Fruit fly (Drosophila melanogaster): ENCODE results near the gene Polr3I.

DNA sequence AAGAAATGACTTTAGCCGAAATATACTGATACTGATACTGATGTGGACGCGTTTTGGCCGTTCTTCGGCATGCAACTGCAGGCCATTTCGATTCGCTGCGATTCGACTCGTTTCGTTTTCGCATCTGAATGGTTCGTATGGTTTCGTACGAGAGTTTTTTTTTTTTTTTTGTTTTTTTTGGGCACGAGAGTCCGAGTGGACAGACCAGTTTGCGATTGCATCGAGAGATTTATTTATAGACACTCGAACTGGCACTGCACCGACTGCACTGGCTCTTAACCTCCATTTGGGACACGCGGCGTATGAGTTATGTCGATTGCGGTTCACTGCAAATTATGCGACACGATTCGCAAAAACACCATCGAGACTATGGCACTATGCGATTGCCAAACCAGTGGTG lies 21.7 kb downstream of the Polr3I start:
- TF ChIP-seq h (optimal IDR thresholded peaks at IDR 0.05), result no peak
- no peak for TF ChIP-seq ttk (optimal IDR thresholded peaks at IDR 0.05)
